Fruit fly (Drosophila melanogaster) whole organism, embryonic: ENCODE measurements around the gene Ass.
A peak's percentile ranks its signal among the peaks of the same experiment; 100 is the strongest.

Experiments
- Abd-B ChIP-seq: fragments of 200-800 bp; sonication (Bioruptor generic); optimal IDR thresholded peaks from 2 replicates; lab custom pipeline; 2018; ENCODE audit warnings: missing biosample characterization, mild to moderate bottlenecking, missing genetic modification characterization, moderate library complexity
- B-H1 ChIP-seq: fragments of 200-800 bp; sonication (Bioruptor generic); IDR thresholded peaks from 3 replicates; pipeline ENCODE4 v1.3.6; 2022; ENCODE audit warnings: missing biosample characterization, missing genetic modification characterization
- CG10274 ChIP-seq: fragments of 200-800 bp; sonication (Bioruptor generic); optimal IDR thresholded peaks from 3 replicates; lab custom pipeline; 2017; ENCODE audit warnings: missing biosample characterization, mild to moderate bottlenecking, missing genetic modification characterization
- CG10959 ChIP-seq: fragments of 200-800 bp; sonication (Bioruptor generic); IDR thresholded peaks from 2 replicates; pipeline ENCODE4 v1.3.6; 2022; ENCODE audit warnings: missing biosample characterization, missing genetic modification characterization
- CG12155 ChIP-seq: fragments of 200-800 bp; sonication (Bioruptor generic); optimal IDR thresholded peaks from 3 replicates; lab custom pipeline; 2016; ENCODE audit warnings: missing biosample characterization, missing genetic modification characterization
- CG12299 ChIP-seq: fragments of 200-800 bp; sonication (Bioruptor generic); optimal IDR thresholded peaks from 2 replicates; lab custom pipeline; 2018; ENCODE audit warnings: missing biosample characterization, mild to moderate bottlenecking, missing genetic modification characterization
- CG12391 ChIP-seq: fragments of 200-800 bp; sonication (Bioruptor generic); optimal IDR thresholded peaks from 3 replicates; lab custom pipeline; 2018; ENCODE audit warnings: missing biosample characterization, mild to moderate bottlenecking, missing genetic modification characterization, moderate library complexity
- CG13123 ChIP-seq: fragments of 200-800 bp; sonication (Bioruptor generic); optimal IDR thresholded peaks from 2 replicates; lab custom pipeline; 2016; ENCODE audit warnings: missing biosample characterization, missing genetic modification characterization
- CG17829 ChIP-seq: fragments of 200-800 bp; optimal IDR thresholded peaks from 2 replicates; lab custom pipeline; 2019; ENCODE audit warnings: missing biosample characterization, mild to moderate bottlenecking, missing genetic modification characterization, moderate library complexity
- CG18011 ChIP-seq: fragments of 200-800 bp; sonication (Bioruptor generic); optimal IDR thresholded peaks from 2 replicates; lab custom pipeline; 2017; ENCODE audit warnings: missing biosample characterization, missing genetic modification characterization, mild to moderate bottlenecking, moderate library complexity, missing genotype
- CG1832 ChIP-seq: fragments of 200-800 bp; sonication (Bioruptor generic); optimal IDR thresholded peaks from 2 replicates; lab custom pipeline; 2017; ENCODE audit warnings: missing biosample characterization, mild to moderate bottlenecking, missing genetic modification characterization, inconsistent platforms
- CG2199 ChIP-seq: fragments of 200-800 bp; sonication (Bioruptor generic); IDR thresholded peaks from 3 replicates; pipeline ENCODE4 v1.3.6; 2022; ENCODE audit warnings: missing biosample characterization, missing genetic modification characterization
- CG33213 ChIP-seq: fragments of 200-800 bp; sonication (Bioruptor generic); optimal IDR thresholded peaks from 3 replicates; lab custom pipeline; 2016; ENCODE audit warnings: missing biosample characterization, missing genetic modification characterization
- CG5245 ChIP-seq: fragments of 200-800 bp; sonication (Bioruptor generic); optimal IDR thresholded peaks from 3 replicates; lab custom pipeline; 2016; ENCODE audit warnings: missing biosample characterization, missing genetic modification characterization
- CG6654 ChIP-seq: fragments of 200-800 bp; sonication (Bioruptor generic); optimal IDR thresholded peaks from 2 replicates; lab custom pipeline; 2017; ENCODE audit warnings: missing biosample characterization, mild to moderate bottlenecking, missing genetic modification characterization
- CG7745 ChIP-seq: fragments of 200-800 bp; sonication (Bioruptor generic); optimal IDR thresholded peaks from 2 replicates; lab custom pipeline; 2018; ENCODE audit warnings: missing biosample characterization, mild to moderate bottlenecking, missing genetic modification characterization, moderate library complexity
- CG7839 ChIP-seq: fragments of 200-800 bp; sonication (Bioruptor generic); optimal IDR thresholded peaks from 3 replicates; lab custom pipeline; 2018; ENCODE audit warnings: missing biosample characterization, mild to moderate bottlenecking, missing genetic modification characterization, moderate library complexity
- CG8359 ChIP-seq: fragments of 200-800 bp; sonication (Bioruptor generic); optimal IDR thresholded peaks from 2 replicates; lab custom pipeline; 2017; ENCODE audit warnings: missing biosample characterization, mild to moderate bottlenecking, missing genetic modification characterization, borderline replicate concordance
- CG8944 ChIP-seq: fragments of 200-800 bp; sonication (Bioruptor generic); optimal IDR thresholded peaks from 3 replicates; lab custom pipeline; 2016; ENCODE audit warnings: missing biosample characterization, missing genetic modification characterization
- CTCF ChIP-seq: fragments of 200-800 bp; sonication (Bioruptor generic); optimal IDR thresholded peaks from 2 replicates; lab custom pipeline; 2017; ENCODE audit warnings: missing biosample characterization, mild to moderate bottlenecking, missing genetic modification characterization, moderate library complexity
- CrebB ChIP-seq: fragments of 200-800 bp; sonication (Bioruptor generic); optimal IDR thresholded peaks from 3 replicates; lab custom pipeline; 2018; ENCODE audit warnings: missing biosample characterization, mild to moderate bottlenecking, missing genetic modification characterization
- D19B ChIP-seq: fragments of 200-800 bp; sonication (Bioruptor generic); optimal IDR thresholded peaks from 2 replicates; lab custom pipeline; 2017; ENCODE audit warnings: missing biosample characterization, mild to moderate bottlenecking, missing genetic modification characterization
- Dbx ChIP-seq: fragments of 200-800 bp; sonication (Bioruptor generic); IDR thresholded peaks from 3 replicates; pipeline ENCODE4 v1.3.6; 2022; ENCODE audit warnings: missing biosample characterization, missing genetic modification characterization
- Dip2 ChIP-seq: fragments of 200-800 bp; sonication (Bioruptor generic); IDR thresholded peaks from 2 replicates; pipeline ENCODE4 v1.3.6; 2022; ENCODE audit warnings: missing biosample characterization, missing genetic modification characterization
- E2f2 ChIP-seq: fragments of 200-800 bp; sonication (Bioruptor generic); IDR thresholded peaks from 2 replicates; pipeline ENCODE4 v1.3.6; 2022; ENCODE audit warnings: missing biosample characterization, missing genetic modification characterization
- Eip74EF ChIP-seq, 2 experiments: fragments of 200-800 bp in 1 of 2; fragments of >200 bp in 1 of 2; sonication (Bioruptor generic) in 1 of 2; optimal IDR thresholded peaks; 2 replicates each; lab custom pipeline; 2017 to 2019; ENCODE audit warnings: missing biosample characterization in 2 of 2, missing genetic modification characterization in 2 of 2, mild to moderate bottlenecking in 1 of 2, moderate library complexity in 1 of 2
- GATAe ChIP-seq: fragments of 200-800 bp; sonication (Bioruptor generic); conservative IDR thresholded peaks from 2 replicates; pipeline ENCODE4 v1.3.6; 2022; ENCODE audit warnings: missing biosample characterization, missing genetic modification characterization
- HHEX ChIP-seq: fragments of 200-800 bp; sonication (Bioruptor generic); optimal IDR thresholded peaks from 3 replicates; lab custom pipeline; 2017; ENCODE audit warnings: missing biosample characterization, mild to moderate bottlenecking, missing genetic modification characterization, missing genetic modification reagents
- HmgZ ChIP-seq: fragments of 200-800 bp; sonication (Bioruptor generic); optimal IDR thresholded peaks from 2 replicates; lab custom pipeline; 2018; ENCODE audit warnings: missing biosample characterization, mild to moderate bottlenecking, missing genetic modification characterization
- Myb ChIP-seq: fragments of 200-800 bp; sonication (Bioruptor generic); optimal IDR thresholded peaks from 2 replicates; lab custom pipeline; 2016; ENCODE audit warnings: missing biosample characterization, missing genetic modification characterization
- Oaz ChIP-seq: fragments of 200-800 bp; sonication (Bioruptor generic); IDR thresholded peaks from 2 replicates; pipeline ENCODE4 v1.3.6; 2022; ENCODE audit warnings: missing biosample characterization, missing genetic modification characterization
- Oli ChIP-seq: fragments of 200-800 bp; sonication (Bioruptor generic); optimal IDR thresholded peaks from 2 replicates; lab custom pipeline; 2018; ENCODE audit warnings: missing biosample characterization, mild to moderate bottlenecking, missing genetic modification characterization, moderate library complexity
- Side ChIP-seq: fragments of 200-800 bp; sonication (Bioruptor generic); optimal IDR thresholded peaks from 2 replicates; lab custom pipeline; 2016; ENCODE audit warnings: missing biosample characterization, missing genetic modification characterization
- Xrp1 ChIP-seq: fragments of 200-800 bp; sonication (Bioruptor generic); IDR thresholded peaks from 2 replicates; pipeline ENCODE4 v1.3.6; 2022; ENCODE audit warnings: missing biosample characterization, missing genetic modification characterization
- ap ChIP-seq: fragments of 200-800 bp; sonication (Bioruptor generic); IDR thresholded peaks from 2 replicates; pipeline ENCODE4 v1.3.6; 2022; ENCODE audit warnings: missing biosample characterization, missing genetic modification characterization
- ara ChIP-seq: fragments of 200-800 bp; sonication (Bioruptor generic); IDR thresholded peaks from 2 replicates; pipeline ENCODE4 v1.3.6; 2022; ENCODE audit warnings: missing biosample characterization, missing genetic modification characterization
- bab2 ChIP-seq: fragments of 200-800 bp; sonication (Bioruptor generic); optimal IDR thresholded peaks from 2 replicates; lab custom pipeline; 2016; ENCODE audit warnings: missing biosample characterization, missing genetic modification characterization
- caup ChIP-seq: fragments of 200-800 bp; sonication (Bioruptor generic); optimal IDR thresholded peaks from 3 replicates; lab custom pipeline; 2017; ENCODE audit warnings: missing biosample characterization, mild to moderate bottlenecking, missing genetic modification characterization, moderate library complexity; ENCODE audit not compliant: severe bottlenecking
- dysf ChIP-seq: fragments of 200-800 bp; sonication (Bioruptor generic); IDR thresholded peaks from 3 replicates; pipeline ENCODE4 v1.3.6; 2022; ENCODE audit warnings: missing biosample characterization, missing genetic modification characterization
- eyg ChIP-seq: fragments of 200-800 bp; sonication (Bioruptor generic); optimal IDR thresholded peaks from 3 replicates; lab custom pipeline; 2016; ENCODE audit warnings: missing biosample characterization, missing genetic modification characterization
- grau ChIP-seq: fragments of 200-800 bp; optimal IDR thresholded peaks from 3 replicates; lab custom pipeline; 2019; ENCODE audit warnings: missing biosample characterization, mild to moderate bottlenecking, missing genetic modification characterization, moderate library complexity
- lmd ChIP-seq: fragments of 200-800 bp; sonication (Bioruptor generic); IDR thresholded peaks from 2 replicates; pipeline ENCODE4 v1.3.6; 2022; ENCODE audit warnings: missing biosample characterization, missing genetic modification characterization
- maf-S ChIP-seq: fragments of 200-800 bp; sonication (Bioruptor generic); optimal IDR thresholded peaks from 2 replicates; lab custom pipeline; 2016; ENCODE audit warnings: missing biosample characterization, missing genetic modification characterization
- nerfin-1 ChIP-seq: fragments of 200-800 bp; sonication (Bioruptor generic); optimal IDR thresholded peaks from 3 replicates; lab custom pipeline; 2019; ENCODE audit warnings: missing biosample characterization, mild to moderate bottlenecking, missing genetic modification characterization, moderate library complexity
- rib ChIP-seq: fragments of 200-800 bp; sonication (Bioruptor generic); IDR thresholded peaks from 2 replicates; pipeline ENCODE4 v1.3.6; 2022; ENCODE audit warnings: missing biosample characterization, missing genetic modification characterization
- row ChIP-seq: fragments of 200-800 bp; sonication (Bioruptor generic); IDR thresholded peaks from 3 replicates; pipeline ENCODE4 v1.3.6; 2022; ENCODE audit warnings: missing biosample characterization, missing genetic modification characterization
- vnd ChIP-seq: fragments of 200-800 bp; sonication (Bioruptor generic); IDR thresholded peaks from 3 replicates; pipeline ENCODE4 v1.3.6; 2022; ENCODE audit warnings: missing biosample characterization, missing genetic modification characterization; ENCODE audit not compliant: partially characterized antibody
- zfh1 ChIP-seq: fragments of 200-800 bp; sonication (Bioruptor generic); IDR thresholded peaks from 3 replicates; pipeline ENCODE4 v1.3.6; 2022; ENCODE audit warnings: missing biosample characterization, missing genetic modification characterization
- zfh2 ChIP-seq: fragments of 200-800 bp; sonication (Bioruptor generic); optimal IDR thresholded peaks from 2 replicates; lab custom pipeline; 2016; ENCODE audit warnings: missing biosample characterization, missing genetic modification characterization

Gene Ass

DNA sequence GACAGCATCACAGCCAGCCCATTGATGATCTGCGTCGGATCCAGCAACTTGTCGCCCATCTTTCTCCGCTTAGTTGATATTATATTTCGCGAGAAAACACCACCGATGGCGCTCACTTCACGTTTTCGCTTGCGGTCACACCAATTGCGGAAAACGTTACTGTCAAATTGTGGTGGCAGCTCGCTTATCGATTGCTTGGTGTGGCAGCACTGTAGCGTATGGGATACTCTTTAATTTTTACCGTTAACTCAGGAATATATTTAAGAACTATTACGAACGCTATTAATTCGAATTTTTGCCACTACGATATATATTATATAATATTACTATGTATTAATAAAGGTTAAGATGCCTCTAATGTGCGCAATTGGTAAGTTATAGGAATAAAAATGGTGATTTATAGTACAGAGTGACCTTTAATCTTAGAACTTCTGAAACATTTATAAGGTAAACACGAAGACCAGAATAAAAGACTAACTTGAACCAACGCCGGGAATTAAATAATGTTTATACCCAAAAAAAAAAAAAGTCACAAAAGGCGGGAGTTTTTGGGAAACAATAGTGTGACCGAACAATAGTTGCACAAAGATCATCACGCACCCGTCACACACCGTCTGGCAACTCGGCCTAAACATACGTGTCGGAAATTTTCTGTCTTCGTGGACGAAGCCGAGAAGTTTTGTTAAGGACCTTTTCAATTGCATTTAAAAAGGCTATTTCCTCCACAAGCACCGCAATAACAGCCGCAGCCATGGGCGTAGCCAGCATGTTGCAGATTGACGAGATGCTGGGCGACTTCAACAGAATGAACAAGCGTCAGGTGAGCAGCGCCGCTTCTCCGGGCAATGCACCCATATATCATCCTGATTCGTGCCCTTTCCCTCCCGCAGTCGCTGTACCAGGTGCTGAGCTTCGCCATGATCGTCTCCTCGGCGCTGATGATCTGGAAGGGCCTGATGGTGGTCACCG lies 13.3 kb upstream of the Ass start, which contains the start of the genes CG1307 and twr (continued):
- TF ChIP-seq grau (tag; lab: Kevin White, UChicago) (no peak), CG10274 (GFP tag; lab: Kevin White, UChicago) (no peak), Oaz (GFP tag; lab: Robert Waterston, UW) (no peak), ap (GFP tag; lab: Robert Waterston, UW) (no peak), Eip74EF (GFP tag; optimal IDR thresholded peaks at IDR 0.05; lab: Kevin White, UChicago) (no peak), dysf (GFP tag; lab: Robert Waterston, UW) (peak; percentile 22; the same call in 1 of the 3 replicates), zfh2 (GFP tag; lab: Kevin White, UChicago) (no peak), CG7839 (tag; lab: Kevin White, UChicago) (no peak), HHEX (GFP tag; lab: Kevin White, UChicago) (peak; percentile 10), zfh1 (GFP tag; lab: Robert Waterston, UW) (peak; percentile 31; the same call in 1 of the 3 replicates), caup (GFP tag; lab: Kevin White, UChicago) (no peak), CG2199 (GFP tag; lab: Robert Waterston, UW) (no peak), CG12155 (GFP tag; lab: Kevin White, UChicago) (peak; percentile 27), Dbx (0 out of 3 replicates have a peak, but pooled peaks have one; percentile 43), CG10959 (GFP tag; lab: Robert Waterston, UW) (no peak), CG5245 (GFP tag; lab: Kevin White, UChicago) (no peak), nerfin-1 (tag; lab: Kevin White, UChicago) (no peak), row (peak; percentile 55), Xrp1 (peak; percentile 51; the same call in 1 of the 2 replicates), Myb (peak; percentile 81), CG12391 (peak; percentile 38), CG12299 (no peak), Dip2 (GFP tag; lab: Robert Waterston, UW) (no peak), vnd (GFP tag; lab: Robert Waterston, UW) (no peak), D19B (GFP tag; lab: Kevin White, UChicago) (peak; percentile 26), GATAe (GFP tag; lab: Robert Waterston, UW) (no peak), lmd (GFP tag; lab: Robert Waterston, UW) (0 out of 2 replicates have a peak, but pooled peaks have one; percentile 26)
- TF ChIP-seq, all 482 proteins: peak for 143

DNA sequence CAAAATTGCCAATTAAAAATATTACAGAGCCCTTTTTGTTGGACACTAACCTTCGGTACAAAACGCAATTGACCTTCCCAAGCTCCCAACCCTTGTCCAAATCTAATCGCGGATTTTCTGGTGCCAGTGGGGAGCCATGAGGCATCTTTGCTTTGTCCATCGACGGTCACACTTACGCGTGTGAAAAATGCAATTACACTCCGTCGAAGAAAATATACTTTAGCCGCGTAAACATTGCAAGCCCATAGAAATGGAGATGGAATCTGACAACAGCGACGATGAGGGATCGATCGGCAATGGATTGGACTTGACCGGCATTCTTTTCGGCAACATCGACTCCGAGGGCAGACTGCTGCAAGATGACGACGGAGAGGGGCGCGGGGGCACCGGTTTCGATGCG lies 2.5 kb upstream of the Ass start, which contains the start of gene Taf1:
Gene Taf1, plus strand, starts transcription at position 150 of the 400 bp plus-strand sequence.
- no peak for TF ChIP-seq ara
- TF ChIP-seq rib (GFP tag; lab: Robert Waterston, UW): no peak
- no peak for TF ChIP-seq eyg
- TF ChIP-seq HmgZ (tag; lab: Kevin White, UChicago): peak; percentile 64
- peak; percentile 75 for TF ChIP-seq CTCF (GFP tag; lab: Kevin White, UChicago)
- TF ChIP-seq Abd-B (GFP tag; lab: Kevin White, UChicago): no peak
- TF ChIP-seq CG18011 (GFP tag; lab: Kevin White, UChicago): no peak
- no peak for TF ChIP-seq bab2 (GFP tag; lab: Kevin White, UChicago)
- TF ChIP-seq B-H1: no peak
- TF ChIP-seq Xrp1: no peak
- TF ChIP-seq CG8359: no peak
- no peak for TF ChIP-seq CG6654 (GFP tag; lab: Kevin White, UChicago)
- 0 out of 2 replicates have a peak, but pooled peaks have one; percentile 21 for TF ChIP-seq E2f2 (GFP tag; lab: Robert Waterston, UW)
- TF ChIP-seq CG13123: no peak
- no peak for TF ChIP-seq Side (GFP tag; lab: Kevin White, UChicago)
- no peak for TF ChIP-seq CG1832
- TF ChIP-seq CrebB (tag; lab: Kevin White, UChicago): no peak
- TF ChIP-seq CG7745 (tag; lab: Kevin White, UChicago): no peak
- peak; percentile 66 for TF ChIP-seq CG33213 (GFP tag; lab: Kevin White, UChicago)
- no peak for TF ChIP-seq CG8944
- TF ChIP-seq maf-S: peak; percentile 8
- peak; percentile 48 for TF ChIP-seq CG17829
- TF ChIP-seq Oli (tag; lab: Kevin White, UChicago): no peak
